Fruit fly (Drosophila melanogaster) whole organism, wandering third instar larva: ENCODE measurements around the gene CG9902.

Experiments used
- Abd-B ChIP-seq: fragments of >200 bp; optimal IDR thresholded peaks from 2 replicates; lab custom pipeline; 2017; ENCODE audit warnings: missing biosample characterization, missing genetic modification characterization
- CrebA ChIP-seq: fragments of 200-800 bp; sonication (Bioruptor generic); optimal IDR thresholded peaks from 2 replicates; lab custom pipeline; 2016; ENCODE audit warnings: missing biosample characterization, mild to moderate bottlenecking, missing genetic modification characterization, borderline replicate concordance
- Dfd ChIP-seq: fragments of >200 bp; optimal IDR thresholded peaks from 2 replicates; lab custom pipeline; 2017; ENCODE audit warnings: missing biosample characterization, missing genetic modification characterization
- GATAd ChIP-seq: sonication (Bioruptor generic); optimal IDR thresholded peaks from 2 replicates; lab custom pipeline; 2016; ENCODE audit warnings: missing biosample characterization, missing genetic modification characterization
- Jra ChIP-seq: sonication (Bioruptor generic); optimal IDR thresholded peaks from 2 replicates; lab custom pipeline; 2016; ENCODE audit warnings: missing biosample characterization, missing genetic modification characterization
- Sp1 ChIP-seq: fragments of 200-800 bp; sonication (Bioruptor generic); optimal IDR thresholded peaks from 3 replicates; lab custom pipeline; 2019; ENCODE audit warnings: missing biosample characterization, mild to moderate bottlenecking, missing genetic modification characterization, moderate library complexity
- ey ChIP-seq: fragments of 200-800 bp; sonication (Bioruptor generic); optimal IDR thresholded peaks from 2 replicates; lab custom pipeline; 2016; ENCODE audit warnings: missing biosample characterization, missing genetic modification characterization
- fru ChIP-seq: fragments of 200-800 bp; sonication (Bioruptor generic); optimal IDR thresholded peaks from 3 replicates; lab custom pipeline; 2016; ENCODE audit warnings: missing biosample characterization, mild to moderate bottlenecking, missing genetic modification characterization
- h ChIP-seq: fragments of 200-800 bp; sonication (Bioruptor generic); optimal IDR thresholded peaks from 3 replicates; lab custom pipeline; 2016; ENCODE audit warnings: missing biosample characterization, mild to moderate bottlenecking, missing genetic modification characterization
- jim ChIP-seq: fragments of 175-275, 200-325 bp; sonication (Bioruptor generic); optimal IDR thresholded peaks from 2 replicates; lab custom pipeline; 2016; ENCODE audit warnings: missing biosample characterization, mild to moderate bottlenecking, missing genetic modification characterization
- pan ChIP-seq: fragments of >200 bp; optimal IDR thresholded peaks from 2 replicates; lab custom pipeline; 2017
- psq ChIP-seq: fragments of 200-800 bp; sonication (Bioruptor generic); optimal IDR thresholded peaks from 3 replicates; lab custom pipeline; 2017; ENCODE audit warnings: missing biosample characterization, mild to moderate bottlenecking, missing genetic modification characterization, moderate library complexity
- usp ChIP-seq: fragments of >200 bp; optimal IDR thresholded peaks from 2 replicates; lab custom pipeline; 2017; ENCODE audit warnings: missing biosample characterization, missing genetic modification characterization
- woc ChIP-seq: sonication (Bioruptor generic); optimal IDR thresholded peaks from 2 replicates; lab custom pipeline; 2016; ENCODE audit warnings: missing biosample characterization, mild to moderate bottlenecking, missing genetic modification characterization

dm6 chrX:16581703-16582102 lies 34.4 kb upstream of the CG9902 start:
- TF ChIP-seq Jra: no peak
- no peak for TF ChIP-seq psq (GFP tag; lab: Kevin White, UChicago)
- peak; percentile 1 for TF ChIP-seq ey
- no peak for TF ChIP-seq woc (GFP tag; lab: Kevin White, UChicago)
- TF ChIP-seq CrebA: no peak
- TF ChIP-seq Dfd: no peak
- TF ChIP-seq pan (lab: Kevin White, UChicago): no peak
- TF ChIP-seq fru (GFP tag; lab: Kevin White, UChicago): no peak
- no peak for TF ChIP-seq usp (GFP tag; lab: Kevin White, UChicago)
- TF ChIP-seq h (GFP tag; lab: Kevin White, UChicago): no peak
- no peak for TF ChIP-seq Abd-B (GFP tag; lab: Kevin White, UChicago)
- no peak for TF ChIP-seq jim (GFP tag; lab: Kevin White, UChicago)
- no peak for TF ChIP-seq Sp1
- TF ChIP-seq GATAd (GFP tag; lab: Kevin White, UChicago): no peak
